Worm (Caenorhabditis elegans) whole organism, young adult: ENCODE data around the gene T02C5.1.
A peak's percentile ranks its signal among the peaks of the same experiment; 100 is the strongest.

Source experiments
- B0019.2 ChIP-seq: fragments of 200-800 bp; sonication (Bioruptor generic); conservative IDR thresholded peaks from 2 replicates; pipeline ENCODE4 v1.3.6; 2022; ENCODE audit warnings: missing genetic modification reagents, missing genetic modification characterization, missing compliant biosample characterization
- B0336.3 ChIP-seq: fragments of 200-800 bp; sonication (Bioruptor generic); IDR thresholded peaks from 2 replicates; pipeline ENCODE4 v1.3.6; 2022; ENCODE audit warnings: missing genetic modification characterization, missing compliant biosample characterization
- D2030.7 ChIP-seq: fragments of 200-800 bp; sonication (Bioruptor generic); IDR thresholded peaks from 2 replicates; pipeline ENCODE4 v1.3.6; 2022; ENCODE audit warnings: missing genetic modification reagents, missing genetic modification characterization, missing compliant biosample characterization
- F22D6.2 ChIP-seq: sonication (generic microtip); optimal IDR thresholded peaks from 2 replicates; lab custom pipeline; 2016; ENCODE audit warnings: mild to moderate bottlenecking, missing genetic modification characterization, missing compliant biosample characterization
- F23B12.7 ChIP-seq: sonication (generic microtip); optimal IDR thresholded peaks from 2 replicates; lab custom pipeline; 2017; ENCODE audit warnings: missing genetic modification characterization, mild to moderate bottlenecking, missing compliant biosample characterization, antibody characterized with exemption, moderate library complexity; ENCODE audit not compliant: insufficient read depth
- F52B5.7 ChIP-seq: sonication (generic microtip); optimal IDR thresholded peaks from 2 replicates; lab custom pipeline; 2016; ENCODE audit warnings: mild to moderate bottlenecking, missing genetic modification characterization, missing compliant biosample characterization
- F55B11.4 ChIP-seq: sonication (generic microtip); optimal IDR thresholded peaks from 2 replicates; lab custom pipeline; 2016; ENCODE audit warnings: missing compliant biosample characterization, missing genetic modification characterization, borderline replicate concordance; ENCODE audit not compliant: insufficient read depth
- K12H6.12 ChIP-seq: fragments of 200-800 bp; sonication (Bioruptor generic); optimal IDR thresholded peaks from 2 replicates; lab custom pipeline; 2018; ENCODE audit warnings: mild to moderate bottlenecking, missing genetic modification characterization, missing compliant biosample characterization
- Y56A3A.18 ChIP-seq: fragments of 200-800 bp; sonication (Bioruptor generic); IDR thresholded peaks from 2 replicates; pipeline ENCODE4 v1.3.6; 2022; ENCODE audit warnings: missing genetic modification reagents, missing genetic modification characterization, missing compliant biosample characterization
- ZK185.1 ChIP-seq: sonication (generic microtip); optimal IDR thresholded peaks from 2 replicates; lab custom pipeline; 2016; ENCODE audit warnings: mild to moderate bottlenecking, missing genetic modification characterization, missing compliant biosample characterization; ENCODE audit not compliant: poor library complexity, severe bottlenecking
- akir-1 ChIP-seq: fragments of 200-800 bp; sonication (Bioruptor generic); optimal IDR thresholded peaks from 2 replicates; lab custom pipeline; 2018; ENCODE audit warnings: mild to moderate bottlenecking, missing genetic modification characterization, moderate library complexity, missing compliant biosample characterization
- attf-5 ChIP-seq: fragments of 200-800 bp; sonication (Bioruptor generic); optimal IDR thresholded peaks from 2 replicates; lab custom pipeline; 2018; ENCODE audit warnings: mild to moderate bottlenecking, missing genetic modification characterization, missing compliant biosample characterization
- attf-6 ChIP-seq: fragments of 200-800 bp; sonication (Bioruptor generic); IDR thresholded peaks from 2 replicates; pipeline ENCODE4 v1.3.6; 2022; ENCODE audit warnings: missing genetic modification reagents, missing genetic modification characterization, missing compliant biosample characterization
- cebp-1 ChIP-seq, 2 experiments: fragments of 200-800 bp in 1 of 2; sonication (Bioruptor generic) in 1 of 2; sonication (generic microtip) in 1 of 2; IDR thresholded peaks in 1 of 2; optimal IDR thresholded peaks in 1 of 2; 2 replicates each; pipeline versions ENCODE4 v1.3.6 to Lab custom; 2017 to 2022; ENCODE audit warnings: missing compliant biosample characterization in 2 of 2, missing genetic modification characterization in 2 of 2, mild to moderate bottlenecking in 1 of 2, missing genetic modification reagents in 1 of 2, moderate library complexity in 1 of 2
- ceh-27 ChIP-seq: fragments of 200-800 bp; sonication (Bioruptor generic); optimal IDR thresholded peaks from 2 replicates; lab custom pipeline; 2018; ENCODE audit warnings: mild to moderate bottlenecking, missing genetic modification characterization, moderate library complexity, missing compliant biosample characterization
- chd-7 ChIP-seq: sonication (generic microtip); optimal IDR thresholded peaks from 2 replicates; lab custom pipeline; 2016; ENCODE audit warnings: mild to moderate bottlenecking, missing genetic modification characterization, moderate library complexity, missing compliant biosample characterization
- dox-1 ChIP-seq: fragments of 200-800 bp; sonication (Bioruptor generic); IDR thresholded peaks from 2 replicates; pipeline ENCODE4 v1.3.6; 2022; ENCODE audit warnings: missing genetic modification reagents, missing genetic modification characterization, missing compliant biosample characterization
- egl-18 ChIP-seq: fragments of 200-800 bp; sonication (Bioruptor generic); IDR thresholded peaks from 2 replicates; pipeline ENCODE4 v1.3.6; 2022; ENCODE audit warnings: missing genetic modification reagents, missing genetic modification characterization, missing compliant biosample characterization
- hmg-1.2 ChIP-seq: fragments of 200-800 bp; sonication (Bioruptor generic); IDR thresholded peaks from 2 replicates; pipeline ENCODE4 v1.3.6; 2022; ENCODE audit warnings: missing genetic modification reagents, missing genetic modification characterization, missing compliant biosample characterization
- let-607 ChIP-seq, 2 experiments: fragments of 200-800 bp in 1 of 2; sonication (Bioruptor generic) in 1 of 2; sonication (generic microtip) in 1 of 2; optimal IDR thresholded peaks; 2 replicates each; lab custom pipeline; 2016 to 2018; ENCODE audit warnings: mild to moderate bottlenecking in 2 of 2, missing compliant biosample characterization in 2 of 2, missing genetic modification characterization in 2 of 2, moderate library complexity in 2 of 2, missing genotype in 1 of 2
- lin-40 ChIP-seq: sonication (generic microtip); optimal IDR thresholded peaks from 2 replicates; lab custom pipeline; 2016; ENCODE audit warnings: missing genetic modification characterization, mild to moderate bottlenecking, missing compliant biosample characterization, missing genotype, missing genetic modification reagents
- lin-54 ChIP-seq: fragments of 200-800 bp; sonication (Bioruptor generic); optimal IDR thresholded peaks from 2 replicates; lab custom pipeline; 2018; ENCODE audit warnings: mild to moderate bottlenecking, missing genetic modification characterization, missing compliant biosample characterization
- lsy-27 ChIP-seq: sonication (generic microtip); optimal IDR thresholded peaks from 2 replicates; lab custom pipeline; 2017; ENCODE audit warnings: missing genetic modification characterization, mild to moderate bottlenecking, missing compliant biosample characterization, antibody characterized with exemption, missing genotype, borderline replicate concordance; ENCODE audit not compliant: insufficient read depth
- madf-10 ChIP-seq: sonication (generic microtip); optimal IDR thresholded peaks from 2 replicates; lab custom pipeline; 2016; ENCODE audit warnings: mild to moderate bottlenecking, missing genetic modification characterization, missing compliant biosample characterization
- madf-6 ChIP-seq: fragments of 200-800 bp; sonication (Bioruptor generic); IDR thresholded peaks from 2 replicates; pipeline ENCODE4 v1.3.6; 2022; ENCODE audit warnings: missing genetic modification reagents, missing genetic modification characterization, missing compliant biosample characterization
- madf-8 ChIP-seq: fragments of 200-800 bp; sonication (Bioruptor generic); conservative IDR thresholded peaks from 2 replicates; pipeline ENCODE4 v1.3.6; 2022; ENCODE audit warnings: missing genetic modification reagents, missing genetic modification characterization, missing compliant biosample characterization
- mcd-1 ChIP-seq: fragments of 200-800 bp; sonication (Bioruptor generic); IDR thresholded peaks from 2 replicates; pipeline ENCODE4 v1.3.6; 2022; ENCODE audit warnings: missing genetic modification reagents, missing genetic modification characterization, missing compliant biosample characterization
- nfyb-1 ChIP-seq: fragments of 200-800 bp; sonication (Bioruptor generic); IDR thresholded peaks from 2 replicates; pipeline ENCODE4 v1.3.6; 2022; ENCODE audit warnings: missing genetic modification reagents, missing genetic modification characterization, missing compliant biosample characterization
- nhr-120 ChIP-seq: fragments of 200-800 bp; sonication (Bioruptor generic); IDR thresholded peaks from 2 replicates; pipeline ENCODE4 v1.3.6; 2022; ENCODE audit warnings: missing genetic modification characterization, missing compliant biosample characterization
- nhr-80 ChIP-seq: sonication (generic microtip); optimal IDR thresholded peaks from 2 replicates; lab custom pipeline; 2016; ENCODE audit warnings: missing genetic modification characterization, missing compliant biosample characterization
- pbrm-1 ChIP-seq: fragments of 200-800 bp; sonication (Bioruptor generic); IDR thresholded peaks from 2 replicates; pipeline ENCODE4 v1.3.6; 2022; ENCODE audit warnings: missing genetic modification reagents, missing genetic modification characterization, missing compliant biosample characterization
- pha-4 ChIP-seq: fragments of 150-350 bp; sonication (generic microtip); optimal IDR thresholded peaks from 2 replicates; lab custom pipeline; 2014; ENCODE audit warnings: missing biosample characterization, missing genetic modification reagents, missing genetic modification characterization
- rcor-1 ChIP-seq: fragments of 200-800 bp; sonication (Bioruptor generic); IDR thresholded peaks from 2 replicates; pipeline ENCODE4 v1.3.6; 2022; ENCODE audit warnings: missing genetic modification reagents, missing genetic modification characterization, missing compliant biosample characterization
- repo-1 ChIP-seq: sonication (generic microtip); optimal IDR thresholded peaks from 2 replicates; lab custom pipeline; 2017; ENCODE audit warnings: mild to moderate bottlenecking, missing genetic modification characterization, missing compliant biosample characterization
- snpc-4 ChIP-seq, 5 experiments: fragments of 150-350 bp in 1 of 5; sonication (generic microtip) in 4 of 5; optimal IDR thresholded peaks; 2 replicates each; lab custom pipeline; 2014 to 2018; ENCODE audit warnings: missing genetic modification characterization in 5 of 5, missing biosample characterization in 3 of 5, antibody characterized with exemption in 2 of 5, mild to moderate bottlenecking in 2 of 5, missing compliant biosample characterization in 2 of 5, missing genotype in 2 of 5, moderate library complexity in 2 of 5, missing genetic modification reagents in 1 of 5
- sptf-2 ChIP-seq: fragments of 200-800 bp; sonication (Bioruptor generic); optimal IDR thresholded peaks from 2 replicates; lab custom pipeline; 2018; ENCODE audit warnings: mild to moderate bottlenecking, missing genetic modification characterization, missing compliant biosample characterization
- tbp1 ChIP-seq: fragments of 200-800 bp; sonication (Bioruptor generic); optimal IDR thresholded peaks from 2 replicates; lab custom pipeline; 2018; ENCODE audit warnings: mild to moderate bottlenecking, missing genetic modification characterization, missing compliant biosample characterization
- ztf-18 ChIP-seq: sonication (generic microtip); optimal IDR thresholded peaks from 2 replicates; lab custom pipeline; 2016; ENCODE audit warnings: missing genotype, mild to moderate bottlenecking, missing genetic modification characterization, missing compliant biosample characterization
- ztf-3 ChIP-seq: fragments of 200-800 bp; sonication (Bioruptor generic); optimal IDR thresholded peaks from 2 replicates; lab custom pipeline; 2018; ENCODE audit warnings: mild to moderate bottlenecking, missing genetic modification characterization, missing compliant biosample characterization

Gene T02C5.1

ce11 chrX:2687174-2687573, 7.5 kb upstream of the T02C5.1 start, which contains the start of gene immt-1:
Gene immt-1 (minus strand): TSS chrX:2687184.
- TF ChIP-seq ceh-27 = peak; percentile 74
- no peak for TF ChIP-seq repo-1
- no peak for TF ChIP-seq D2030.7
- TF ChIP-seq nhr-80 (tag; lab: Kevin White, UChicago) = peak; percentile 93
- TF ChIP-seq tbp1 (GFP tag; lab: Kevin White, UChicago) = peak; percentile 32
- TF ChIP-seq chd-7 (tag; lab: Kevin White, UChicago) = no peak
- TF ChIP-seq nfyb-1 (GFP tag; lab: Robert Waterston, UW) = 0 out of 2 replicates have a peak, but pooled peaks have one; percentile 21
- peak; percentile 39; the same call in 1 of the 2 replicates for TF ChIP-seq hmg-1.2 (GFP tag; lab: Robert Waterston, UW)
- TF ChIP-seq ZK185.1 (tag; lab: Kevin White, UChicago) = peak; percentile 47
- TF ChIP-seq cebp-1 (GFP tag; IDR thresholded peaks at IDR 0.05; lab: Robert Waterston, UW) = no peak
- TF ChIP-seq cebp-1 (tag; optimal IDR thresholded peaks at IDR 0.05; lab: Kevin White, UChicago) = peak; percentile 67
- TF ChIP-seq madf-8 (GFP tag; lab: Robert Waterston, UW) = no peak
- 0 out of 2 replicates have a peak, but pooled peaks have one; percentile 43 for TF ChIP-seq egl-18 (GFP tag; lab: Robert Waterston, UW)
- TF ChIP-seq lin-54 = peak; percentile 31
- TF ChIP-seq madf-10 (tag; lab: Kevin White, UChicago) = peak; percentile 13
- TF ChIP-seq F55B11.4 (tag; lab: Kevin White, UChicago) = no peak
- peak; percentile 61 for TF ChIP-seq lin-40
- 0 out of 2 replicates have a peak, but pooled peaks have one; percentile 17 for TF ChIP-seq pbrm-1 (GFP tag; lab: Robert Waterston, UW)
- no peak for TF ChIP-seq F23B12.7
- TF ChIP-seq ztf-18 (tag; lab: Kevin White, UChicago) = peak; percentile 92
- TF ChIP-seq nhr-120 (GFP tag; lab: Robert Waterston, UW) = no peak
- TF ChIP-seq rcor-1 = peak; percentile 40; the same call in 1 of the 2 replicates
- no peak for TF ChIP-seq B0019.2 (GFP tag; lab: Robert Waterston, UW)
- no peak for TF ChIP-seq mcd-1 (GFP tag; lab: Robert Waterston, UW)
- peak; percentile 62 for TF ChIP-seq K12H6.12
- TF ChIP-seq pha-4 (tag; lab: Kevin White, UChicago) = no peak
- TF ChIP-seq F52B5.7 (tag; lab: Kevin White, UChicago) = no peak
- peak; percentile 58 for TF ChIP-seq snpc-4 (GFP tag; optimal IDR thresholded peaks at IDR 0.05; lab: Kevin White, UChicago)
- peak in 2 of 4 experiments; percentile 36 to 47 for TF ChIP-seq snpc-4 (tag; optimal IDR thresholded peaks at IDR 0.05; lab: Kevin White, UChicago)
- TF ChIP-seq akir-1 = no peak
- no peak for TF ChIP-seq F22D6.2 (tag; lab: Kevin White, UChicago)
- TF ChIP-seq Y56A3A.18 (GFP tag; lab: Robert Waterston, UW) = no peak
- no peak for TF ChIP-seq B0336.3
- TF ChIP-seq let-607 (tag; optimal IDR thresholded peaks at IDR 0.05; lab: Kevin White, UChicago) = peak in 1 of 2 experiments; percentile 31
- TF ChIP-seq attf-6 (GFP tag; lab: Robert Waterston, UW) = no peak
- peak; percentile 79 for TF ChIP-seq attf-5 (GFP tag; lab: Kevin White, UChicago)
- TF ChIP-seq sptf-2 (GFP tag; lab: Kevin White, UChicago) = no peak
- TF ChIP-seq lsy-27 (tag; lab: Kevin White, UChicago) = no peak
- no peak for TF ChIP-seq ztf-3
- TF ChIP-seq dox-1 (GFP tag; lab: Robert Waterston, UW) = peak; percentile 84
- no peak for TF ChIP-seq madf-6 (GFP tag; lab: Robert Waterston, UW)
